Worm (Caenorhabditis elegans): Measurements from ENCODE around the gene crm-1.
A peak's percentile ranks its signal among the peaks of the same experiment; 100 is the strongest.

crm-1 gene

ce11 chrV:10368256-10368655 is 36.3 kb upstream of the crm-1 start, which contains the start of gene sri-20:
sri-20 (plus strand) TSS chrV:10368556.
- TF ChIP-seq ref-2 (tag; optimal IDR thresholded peaks at IDR 0.05) (no peak), K09A11.1 (tag; optimal IDR thresholded peaks at IDR 0.05; ENCODE audit: insufficient read depth) (no peak), zip-5 (tag; optimal IDR thresholded peaks at IDR 0.05) (no peak), hlh-8 (tag; optimal IDR thresholded peaks at IDR 0.05) (no peak), elt-4 (tag; optimal IDR thresholded peaks at IDR 0.05) (no peak), nfya-1 (tag; optimal IDR thresholded peaks at IDR 0.05) (no peak), K02D7.2 (tag; optimal IDR thresholded peaks at IDR 0.05) (no peak), nhr-232 (tag; optimal IDR thresholded peaks at IDR 0.05) (no peak), ceh-9 (tag; optimal IDR thresholded peaks at IDR 0.05) (no peak), nhr-11 (tag; optimal IDR thresholded peaks at IDR 0.05) (no peak)

- no peak for TF ChIP-seq nhr-232 (tag; optimal IDR thresholded peaks at IDR 0.05)
- no peak for TF ChIP-seq pha-4 (tag; optimal IDR thresholded peaks at IDR 0.05)
- no peak for TF ChIP-seq sdc-2 (tag; optimal IDR thresholded peaks at IDR 0.05)
- TF ChIP-seq pag-3 (tag; optimal IDR thresholded peaks at IDR 0.05; ENCODE audit: borderline replicate concordance), result no peak
- TF ChIP-seq ceh-30 (tag; optimal IDR thresholded peaks at IDR 0.05), result no peak
- no peak for TF ChIP-seq zip-5 (tag; optimal IDR thresholded peaks at IDR 0.05)
- no peak for TF ChIP-seq ceh-45 (GFP tag; IDR thresholded peaks at IDR 0.05)
- TF ChIP-seq Y22D7AL.16 (tag; optimal IDR thresholded peaks at IDR 0.05), result no peak
- no peak for TF ChIP-seq ceh-48 (tag; optimal IDR thresholded peaks at IDR 0.05)
- TF ChIP-seq nhr-11 (tag; optimal IDR thresholded peaks at IDR 0.05), result no peak
- no peak for TF ChIP-seq sox-4 (tag; optimal IDR thresholded peaks at IDR 0.05)
- TF ChIP-seq odd-2 (tag; optimal IDR thresholded peaks at IDR 0.05), result no peak
- TF ChIP-seq fkh-6 (tag; optimal IDR thresholded peaks at IDR 0.05), result no peak
- TF ChIP-seq lim-6 (tag; optimal IDR thresholded peaks at IDR 0.05), result no peak
- TF ChIP-seq tbx-2 (tag; optimal IDR thresholded peaks at IDR 0.05), result no peak
- no peak for TF ChIP-seq ceh-24 (tag; optimal IDR thresholded peaks at IDR 0.05)
- TF ChIP-seq ceh-34 (tag; optimal IDR thresholded peaks at IDR 0.05), result no peak
- no peak for TF ChIP-seq ceh-2 (tag; optimal IDR thresholded peaks at IDR 0.05)
These were observed 31.9 kb upstream of the crm-1 start for ce11 chrV:10363834-10364233.

- peak; percentile 15 for TF ChIP-seq elt-2 (tag; optimal IDR thresholded peaks at IDR 0.05)
- TF ChIP-seq fax-1 (tag; optimal IDR thresholded peaks at IDR 0.05), result no peak
- no peak for TF ChIP-seq dmd-4 (tag; optimal IDR thresholded peaks at IDR 0.05; ENCODE audit: borderline replicate concordance)
- peak; percentile 94 for TF ChIP-seq unc-42 (tag; optimal IDR thresholded peaks at IDR 0.05)
- TF ChIP-seq eyg-1 (tag; optimal IDR thresholded peaks at IDR 0.05), result no peak
- no peak for TF ChIP-seq ceh-19 (GFP tag; optimal IDR thresholded peaks at IDR 0.05)
- TF ChIP-seq pax-1 (tag; optimal IDR thresholded peaks at IDR 0.05), result no peak
- peak; percentile 66 for TF ChIP-seq hlh-30 (tag; optimal IDR thresholded peaks at IDR 0.05; ENCODE audit: insufficient read depth)
- TF ChIP-seq ceh-24 (tag; optimal IDR thresholded peaks at IDR 0.05), result no peak
- TF ChIP-seq tbx-2 (tag; optimal IDR thresholded peaks at IDR 0.05), result peak; percentile 52
- no peak for TF ChIP-seq ceh-6 (GFP tag; optimal IDR thresholded peaks at IDR 0.05)
- no peak for TF ChIP-seq syd-9 (tag; optimal IDR thresholded peaks at IDR 0.05)
- TF ChIP-seq pha-4 (tag; optimal IDR thresholded peaks at IDR 0.05), result no peak
- TF ChIP-seq ceh-34 (tag; optimal IDR thresholded peaks at IDR 0.05), result peak; percentile 10
- TF ChIP-seq ceh-2 (tag; optimal IDR thresholded peaks at IDR 0.05), result peak; percentile 25
- TF ChIP-seq sdc-2 (tag; optimal IDR thresholded peaks at IDR 0.05), result no peak
- TF ChIP-seq fkh-10 (GFP tag; optimal IDR thresholded peaks at IDR 0.05), result no peak
- TF ChIP-seq nfya-1 (tag; optimal IDR thresholded peaks at IDR 0.05), result peak; percentile 39
- peak; percentile 76 for TF ChIP-seq ceh-31 (tag; optimal IDR thresholded peaks at IDR 0.05)
- no peak for TF ChIP-seq lim-6 (tag; optimal IDR thresholded peaks at IDR 0.05)
- no peak for TF ChIP-seq che-1 (tag; optimal IDR thresholded peaks at IDR 0.05)
- no peak for TF ChIP-seq ttx-3 (tag; optimal IDR thresholded peaks at IDR 0.05)
- TF ChIP-seq lin-11 (tag; optimal IDR thresholded peaks at IDR 0.05), result no peak
- peak; percentile 23 for TF ChIP-seq ceh-18 (tag; optimal IDR thresholded peaks at IDR 0.05)
These were observed 30.0 kb upstream of the crm-1 start, which contains the start of gene cash-1 for ce11 chrV:10361830-10362397. cash-1 (plus strand) TSS chrV:10362261.

Data from whole organism, late embryonic.